Fruit fly (Drosophila melanogaster) whole organism, embryonic: ENCODE results near the gene CG6023.

Source experiments
- Ada2b ChIP-seq: fragments of 200-800 bp; sonication (Bioruptor generic); IDR thresholded peaks from 2 replicates; pipeline ENCODE4 v1.3.6; 2022; ENCODE audit warnings: missing biosample characterization, missing genetic modification characterization
- Atf3 ChIP-seq: fragments of 200-800 bp; sonication (Bioruptor generic); optimal IDR thresholded peaks from 3 replicates; lab custom pipeline; 2016; ENCODE audit warnings: missing biosample characterization, missing genetic modification characterization
- Bgb ChIP-seq: fragments of 200-800 bp; sonication (Bioruptor generic); IDR thresholded peaks from 2 replicates; pipeline ENCODE4 v1.3.6; 2022; ENCODE audit warnings: missing biosample characterization, missing genetic modification characterization; ENCODE audit not compliant: partially characterized antibody
- CG10274 ChIP-seq: fragments of 200-800 bp; sonication (Bioruptor generic); optimal IDR thresholded peaks from 3 replicates; lab custom pipeline; 2017; ENCODE audit warnings: missing biosample characterization, mild to moderate bottlenecking, missing genetic modification characterization
- CG10462 ChIP-seq: fragments of 200-800 bp; sonication (Bioruptor generic); optimal IDR thresholded peaks from 2 replicates; lab custom pipeline; 2016; ENCODE audit warnings: missing biosample characterization, missing genetic modification characterization
- CG11696 ChIP-seq: fragments of 200-800 bp; sonication (Bioruptor generic); IDR thresholded peaks from 2 replicates; pipeline ENCODE4 v1.3.6; 2022; ENCODE audit warnings: missing biosample characterization, missing genetic modification characterization
- CG12236 ChIP-seq: fragments of 200-800 bp; sonication (Bioruptor generic); optimal IDR thresholded peaks from 2 replicates; lab custom pipeline; 2016; ENCODE audit warnings: missing biosample characterization, missing genetic modification characterization
- CG13287 ChIP-seq: fragments of 200-800 bp; sonication (Bioruptor generic); IDR thresholded peaks from 2 replicates; pipeline ENCODE4 v1.3.6; 2022; ENCODE audit warnings: missing biosample characterization, missing genetic modification characterization; ENCODE audit not compliant: partially characterized antibody
- CG1603 ChIP-seq: fragments of 200-800 bp; sonication (Bioruptor generic); optimal IDR thresholded peaks from 2 replicates; lab custom pipeline; 2019; ENCODE audit warnings: missing biosample characterization, mild to moderate bottlenecking, missing genetic modification characterization, moderate library complexity
- CG16863 ChIP-seq: fragments of 200-800 bp; sonication (Bioruptor generic); optimal IDR thresholded peaks from 3 replicates; lab custom pipeline; 2016; ENCODE audit warnings: missing biosample characterization, missing genetic modification characterization
- CG17802 ChIP-seq: fragments of 200-800 bp; sonication (Bioruptor generic); optimal IDR thresholded peaks from 2 replicates; lab custom pipeline; 2018; ENCODE audit warnings: missing biosample characterization, mild to moderate bottlenecking, missing genetic modification characterization, moderate library complexity
- CG2120 ChIP-seq: fragments of 200-800 bp; sonication (Bioruptor generic); optimal IDR thresholded peaks from 3 replicates; lab custom pipeline; 2016; ENCODE audit warnings: missing biosample characterization, missing genetic modification characterization
- CG2678 ChIP-seq: fragments of 200-800 bp; sonication (Bioruptor generic); optimal IDR thresholded peaks from 3 replicates; lab custom pipeline; 2019; ENCODE audit warnings: missing biosample characterization, mild to moderate bottlenecking, missing genetic modification characterization, moderate library complexity
- CG2712 ChIP-seq: fragments of 200-800 bp; optimal IDR thresholded peaks from 3 replicates; lab custom pipeline; 2019; ENCODE audit warnings: missing biosample characterization, mild to moderate bottlenecking, missing genetic modification characterization, moderate library complexity
- CG31441 ChIP-seq: fragments of 200-800 bp; sonication (Bioruptor generic); IDR thresholded peaks from 2 replicates; pipeline ENCODE4 v1.3.6; 2022; ENCODE audit warnings: missing biosample characterization, missing genetic modification characterization
- CG32772 ChIP-seq: fragments of 200-800 bp; sonication (Bioruptor generic); IDR thresholded peaks from 2 replicates; pipeline ENCODE4 v1.3.6; 2022; ENCODE audit warnings: missing biosample characterization, missing genetic modification characterization
- CG3838 ChIP-seq: fragments of 200-800 bp; sonication (Bioruptor generic); optimal IDR thresholded peaks from 3 replicates; lab custom pipeline; 2016; ENCODE audit warnings: missing biosample characterization, missing genetic modification characterization
- CG3995 ChIP-seq: fragments of 200-800 bp; sonication (Bioruptor generic); optimal IDR thresholded peaks from 3 replicates; lab custom pipeline; 2016; ENCODE audit warnings: missing biosample characterization, missing genetic modification characterization
- CG5180 ChIP-seq: fragments of 200-800 bp; sonication (Bioruptor generic); optimal IDR thresholded peaks from 3 replicates; lab custom pipeline; 2017; ENCODE audit warnings: missing biosample characterization, missing genetic modification characterization, mild to moderate bottlenecking, moderate library complexity, missing genetic modification reagents
- CG5953 ChIP-seq: fragments of 200-800 bp; sonication (Bioruptor generic); IDR thresholded peaks from 2 replicates; pipeline ENCODE4 v1.3.6; 2022; ENCODE audit warnings: missing biosample characterization, missing genetic modification characterization
- CG7372 ChIP-seq: fragments of 200-800 bp; sonication (Bioruptor generic); IDR thresholded peaks from 2 replicates; pipeline ENCODE4 v1.3.6; 2022; ENCODE audit warnings: missing biosample characterization, missing genetic modification characterization
- CG7839 ChIP-seq: fragments of 200-800 bp; sonication (Bioruptor generic); optimal IDR thresholded peaks from 3 replicates; lab custom pipeline; 2018; ENCODE audit warnings: missing biosample characterization, mild to moderate bottlenecking, missing genetic modification characterization, moderate library complexity
- CG7963 ChIP-seq: fragments of 200-800 bp; sonication (Bioruptor generic); IDR thresholded peaks from 3 replicates; pipeline ENCODE4 v1.3.6; 2022; ENCODE audit warnings: missing biosample characterization, missing genetic modification characterization; ENCODE audit not compliant: partially characterized antibody
- CkIIα-i1 ChIP-seq: fragments of 200-800 bp; sonication (Bioruptor generic); IDR thresholded peaks from 2 replicates; pipeline ENCODE4 v1.3.6; 2022; ENCODE audit warnings: missing biosample characterization, missing genetic modification characterization
- Elba2 ChIP-seq: fragments of 200-800 bp; sonication (Bioruptor generic); optimal IDR thresholded peaks from 3 replicates; lab custom pipeline; 2016; ENCODE audit warnings: missing biosample characterization, missing genetic modification characterization
- HLH3B ChIP-seq: fragments of 200-800 bp; sonication (Bioruptor generic); IDR thresholded peaks from 2 replicates; pipeline ENCODE4 v1.3.6; 2022; ENCODE audit warnings: missing biosample characterization, missing genetic modification characterization
- Kr ChIP-seq: fragments of 200-800 bp; sonication (Bioruptor generic); optimal IDR thresholded peaks from 2 replicates; lab custom pipeline; 2017; ENCODE audit warnings: missing biosample characterization, mild to moderate bottlenecking, missing genetic modification characterization
- Med ChIP-seq: fragments of 200-800 bp; sonication (Bioruptor generic); peaks from one replicate; lab custom pipeline; 2016; ENCODE audit warnings: missing biosample characterization, missing genetic modification characterization, mild to moderate bottlenecking, inconsistent platforms, moderate library complexity
- Meics ChIP-seq: fragments of 200-800 bp; sonication (Bioruptor generic); optimal IDR thresholded peaks from 2 replicates; lab custom pipeline; 2017; ENCODE audit warnings: missing biosample characterization, mild to moderate bottlenecking, missing genetic modification characterization
- Nf-YC ChIP-seq: fragments of 200-800 bp; optimal IDR thresholded peaks from 3 replicates; lab custom pipeline; 2019; ENCODE audit warnings: missing biosample characterization, mild to moderate bottlenecking, missing genetic modification characterization, moderate library complexity
- Side ChIP-seq: fragments of 200-800 bp; sonication (Bioruptor generic); optimal IDR thresholded peaks from 2 replicates; lab custom pipeline; 2016; ENCODE audit warnings: missing biosample characterization, missing genetic modification characterization
- Sox100B ChIP-seq: fragments of 200-800 bp; sonication (Bioruptor generic); optimal IDR thresholded peaks from 3 replicates; lab custom pipeline; 2018; ENCODE audit warnings: missing biosample characterization, mild to moderate bottlenecking, missing genetic modification characterization
- ara ChIP-seq: fragments of 200-800 bp; sonication (Bioruptor generic); IDR thresholded peaks from 2 replicates; pipeline ENCODE4 v1.3.6; 2022; ENCODE audit warnings: missing biosample characterization, missing genetic modification characterization
- ase ChIP-seq: fragments of 200-800 bp; sonication (Bioruptor generic); IDR thresholded peaks from 3 replicates; pipeline ENCODE4 v1.3.6; 2022; ENCODE audit warnings: missing biosample characterization, missing genetic modification characterization
- bab2 ChIP-seq: fragments of 200-800 bp; sonication (Bioruptor generic); optimal IDR thresholded peaks from 2 replicates; lab custom pipeline; 2016; ENCODE audit warnings: missing biosample characterization, missing genetic modification characterization
- dan ChIP-seq: fragments of 200-800 bp; sonication (Bioruptor generic); IDR thresholded peaks from 2 replicates; pipeline ENCODE4 v1.3.6; 2022; ENCODE audit warnings: missing biosample characterization, missing genetic modification characterization
- dm ChIP-seq: fragments of 200-800 bp; sonication (Bioruptor generic); optimal IDR thresholded peaks from 3 replicates; lab custom pipeline; 2016; ENCODE audit warnings: missing biosample characterization, missing genetic modification characterization
- gem ChIP-seq: fragments of 200-800 bp; sonication (Bioruptor generic); optimal IDR thresholded peaks from 2 replicates; lab custom pipeline; 2019; ENCODE audit warnings: missing biosample characterization, mild to moderate bottlenecking, missing genetic modification characterization, moderate library complexity
- jing ChIP-seq: fragments of 200-800 bp; sonication (Bioruptor generic); optimal IDR thresholded peaks from 2 replicates; lab custom pipeline; 2018; ENCODE audit warnings: missing biosample characterization, mild to moderate bottlenecking, missing genetic modification characterization
- luna ChIP-seq: fragments of 200-800 bp; sonication (Bioruptor generic); optimal IDR thresholded peaks from 2 replicates; lab custom pipeline; 2016; ENCODE audit warnings: missing biosample characterization, missing genetic modification characterization
- pzg ChIP-seq: fragments of 200-800 bp; sonication (Bioruptor generic); optimal IDR thresholded peaks from 3 replicates; lab custom pipeline; 2018; ENCODE audit warnings: missing biosample characterization, mild to moderate bottlenecking, missing genetic modification characterization, moderate library complexity
- row ChIP-seq: fragments of 200-800 bp; sonication (Bioruptor generic); IDR thresholded peaks from 3 replicates; pipeline ENCODE4 v1.3.6; 2022; ENCODE audit warnings: missing biosample characterization, missing genetic modification characterization
- run ChIP-seq: fragments of 200-800 bp; sonication (Bioruptor generic); optimal IDR thresholded peaks from 3 replicates; lab custom pipeline; 2018; ENCODE audit warnings: missing biosample characterization, mild to moderate bottlenecking, missing genetic modification characterization
- sens ChIP-seq: fragments of 200-800 bp; sonication (Bioruptor generic); peaks from one replicate; lab custom pipeline; 2016; ENCODE audit warnings: missing biosample characterization, missing genetic modification characterization
- shn ChIP-seq: fragments of 200-800 bp; sonication (Bioruptor generic); optimal IDR thresholded peaks from 3 replicates; lab custom pipeline; 2016; ENCODE audit warnings: missing biosample characterization, missing genetic modification characterization
- trh ChIP-seq: fragments of 200-800 bp; sonication (Bioruptor generic); optimal IDR thresholded peaks from 2 replicates; lab custom pipeline; 2016; ENCODE audit warnings: missing biosample characterization, missing genetic modification characterization
- vnd ChIP-seq: fragments of 200-800 bp; sonication (Bioruptor generic); IDR thresholded peaks from 3 replicates; pipeline ENCODE4 v1.3.6; 2022; ENCODE audit warnings: missing biosample characterization, missing genetic modification characterization; ENCODE audit not compliant: partially characterized antibody
- vvl ChIP-seq: fragments of 200-800 bp; sonication (Bioruptor generic); IDR thresholded peaks from 2 replicates; pipeline ENCODE4 v1.3.6; 2022; ENCODE audit warnings: missing biosample characterization, missing genetic modification characterization
- z ChIP-seq: fragments of 200-800 bp; sonication (Bioruptor generic); IDR thresholded peaks from 3 replicates; pipeline ENCODE4 v1.3.6; 2022; ENCODE audit warnings: missing biosample characterization, missing genetic modification characterization
- zen ChIP-seq: fragments of 200-800 bp; sonication (Bioruptor generic); optimal IDR thresholded peaks from 3 replicates; lab custom pipeline; 2018; ENCODE audit warnings: missing biosample characterization, mild to moderate bottlenecking, missing genetic modification characterization, moderate library complexity

Gene CG6023

DNA sequence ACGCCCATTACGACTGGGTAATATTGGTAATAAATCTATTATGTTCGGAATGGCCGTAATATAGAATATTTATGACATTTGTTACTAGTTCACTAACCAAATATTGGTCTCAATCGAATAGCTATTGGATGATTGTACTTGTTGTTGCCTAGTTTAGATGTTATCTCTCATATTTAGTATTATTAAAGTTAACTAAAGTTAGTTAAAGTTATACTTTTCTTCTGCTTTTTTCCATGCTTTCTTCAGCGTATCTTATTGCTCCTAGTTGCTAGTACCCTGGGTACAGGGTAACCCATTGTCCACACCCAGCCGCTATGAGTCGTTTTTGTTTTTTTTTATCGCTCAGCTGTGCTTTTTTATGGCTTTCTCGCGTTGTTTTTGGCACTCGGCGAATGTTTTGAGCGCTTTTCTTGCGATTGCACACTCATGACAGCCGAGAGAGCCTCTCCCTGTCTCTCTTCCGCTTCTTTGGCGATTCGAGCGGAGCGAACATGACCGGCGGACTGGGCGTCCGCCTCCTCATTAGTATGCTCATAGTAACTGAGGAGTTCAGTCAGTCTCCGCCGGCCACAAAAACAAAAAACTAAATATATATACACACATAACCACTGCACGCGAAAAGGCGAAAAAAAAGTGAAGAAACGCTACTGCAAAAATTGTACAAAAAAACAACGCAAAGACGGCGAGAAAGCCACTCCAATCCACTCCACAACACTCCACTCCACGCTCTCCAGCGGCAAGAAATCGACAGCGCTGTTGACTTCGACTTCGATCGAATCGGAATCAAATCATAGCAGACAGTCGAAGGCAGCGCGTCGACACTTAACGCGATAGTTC, 44.3 kb downstream of the CG6023 start, which contains the start of gene upd3 (continued):
- TF ChIP-seq Med (GFP tag; lab: Kevin White, UChicago), result peak; percentile 17
- peak; percentile 66 for TF ChIP-seq sens (GFP tag; lab: Kevin White, UChicago)
- TF ChIP-seq Meics (GFP tag; lab: Kevin White, UChicago), result peak; percentile 9
- no peak for TF ChIP-seq ase
- no peak for TF ChIP-seq CG7963 (GFP tag; lab: Robert Waterston, UW)
- TF ChIP-seq Nf-YC (tag; lab: Kevin White, UChicago), result peak; percentile 8
- TF ChIP-seq run, result no peak
- TF ChIP-seq CG31441 (GFP tag; lab: Robert Waterston, UW), result 0 out of 2 replicates have a peak, but pooled peaks have one; percentile 11
- TF ChIP-seq CG7839 (tag; lab: Kevin White, UChicago), result peak; percentile 7
- TF ChIP-seq jing, result no peak
- TF ChIP-seq CG12236 (GFP tag; lab: Kevin White, UChicago), result no peak
- TF ChIP-seq pzg, result no peak
- TF ChIP-seq vvl (GFP tag; lab: Robert Waterston, UW), result 0 out of 2 replicates have a peak, but pooled peaks have one; percentile 17
- no peak for TF ChIP-seq CG5180 (GFP tag; lab: Kevin White, UChicago)
- TF ChIP-seq zen (tag; lab: Kevin White, UChicago), result no peak
- no peak for TF ChIP-seq dan (GFP tag; lab: Robert Waterston, UW)
- TF ChIP-seq CG2120, result peak; percentile 31
- no peak for TF ChIP-seq CkIIα-i1 (GFP tag; lab: Robert Waterston, UW)
- no peak for TF ChIP-seq CG5953 (GFP tag; lab: Robert Waterston, UW)
- TF ChIP-seq bab2 (GFP tag; lab: Kevin White, UChicago), result peak; percentile 3
- no peak for TF ChIP-seq Kr (GFP tag; lab: Kevin White, UChicago)
- TF ChIP-seq Side, result no peak
- TF ChIP-seq trh (GFP tag; lab: Kevin White, UChicago), result no peak
- TF ChIP-seq shn, result no peak
- no peak for TF ChIP-seq CG10462 (GFP tag; lab: Kevin White, UChicago)
- no peak for TF ChIP-seq Elba2 (GFP tag; lab: Kevin White, UChicago)
- no peak for TF ChIP-seq Bgb
- TF ChIP-seq row (GFP tag; lab: Robert Waterston, UW), result peak; percentile 53
- no peak for TF ChIP-seq CG10274 (GFP tag; lab: Kevin White, UChicago)
- TF ChIP-seq CG3838, result no peak
- 0 out of 2 replicates have a peak, but pooled peaks have one; percentile 15 for TF ChIP-seq CG32772 (GFP tag; lab: Robert Waterston, UW)
- TF ChIP-seq gem (tag; lab: Kevin White, UChicago), result peak; percentile 25
- TF ChIP-seq dm (GFP tag; lab: Kevin White, UChicago), result no peak
- TF ChIP-seq CG3995 (GFP tag; lab: Kevin White, UChicago), result no peak
- no peak for TF ChIP-seq luna
- TF ChIP-seq CG2678 (tag; lab: Kevin White, UChicago), result peak; percentile 28
- TF ChIP-seq CG11696 (GFP tag; lab: Robert Waterston, UW), result no peak
- no peak for TF ChIP-seq CG1603 (tag; lab: Kevin White, UChicago)
- TF ChIP-seq Atf3 (GFP tag; lab: Kevin White, UChicago), result no peak
- TF ChIP-seq CG17802 (tag; lab: Kevin White, UChicago), result no peak
- TF ChIP-seq ara (GFP tag; lab: Robert Waterston, UW), result no peak
- no peak for TF ChIP-seq CG2712 (tag; lab: Kevin White, UChicago)
- TF ChIP-seq CG13287 (GFP tag; lab: Robert Waterston, UW), result no peak
- TF ChIP-seq Ada2b (GFP tag; lab: Robert Waterston, UW), result no peak
- TF ChIP-seq z, result peak; percentile 88
- no peak for TF ChIP-seq Sox100B (GFP tag; lab: Kevin White, UChicago)
- no peak for TF ChIP-seq CG16863 (GFP tag; lab: Kevin White, UChicago)
- no peak for TF ChIP-seq HLH3B
- no peak for TF ChIP-seq vnd
- TF ChIP-seq CG7372 (GFP tag; lab: Robert Waterston, UW), result no peak
